Worm (Caenorhabditis elegans) whole organism, late embryonic: ENCODE data around the gene tmem-24.

Experiments
- C08G9.2 ChIP-seq: sonication (generic microtip); optimal IDR thresholded peaks from 2 replicates; lab custom pipeline; 2016; ENCODE audit warnings: mild to moderate bottlenecking, missing genetic modification characterization, moderate library complexity, missing compliant biosample characterization
- C38D4.7 ChIP-seq: fragments of 200-800 bp; sonication (Bioruptor generic); optimal IDR thresholded peaks from 2 replicates; lab custom pipeline; 2018; ENCODE audit warnings: mild to moderate bottlenecking, missing genetic modification characterization, moderate library complexity, missing compliant biosample characterization
- F13H6.1 ChIP-seq: sonication (generic microtip); optimal IDR thresholded peaks from 2 replicates; lab custom pipeline; 2016; ENCODE audit warnings: missing genetic modification characterization, missing compliant biosample characterization
- K02D7.2 ChIP-seq: sonication (generic microtip); optimal IDR thresholded peaks from 2 replicates; lab custom pipeline; 2017; ENCODE audit warnings: mild to moderate bottlenecking, missing genetic modification characterization, missing compliant biosample characterization
- K09A11.1 ChIP-seq: sonication (generic microtip); optimal IDR thresholded peaks from 2 replicates; lab custom pipeline; 2017; ENCODE audit warnings: antibody characterized with exemption, mild to moderate bottlenecking, missing genetic modification characterization, missing compliant biosample characterization; ENCODE audit not compliant: insufficient read depth
- ahr-1 ChIP-seq: sonication (generic microtip); optimal IDR thresholded peaks from 2 replicates; lab custom pipeline; 2016; ENCODE audit warnings: missing genetic modification characterization, missing compliant biosample characterization
- ama-1 ChIP-seq: fragments of 150-350 bp; optimal IDR thresholded peaks from 2 replicates; lab custom pipeline; 2014
- ceh-14 ChIP-seq: sonication (generic microtip); optimal IDR thresholded peaks from 2 replicates; lab custom pipeline; 2016; ENCODE audit warnings: missing genotype, missing genetic modification characterization, missing compliant biosample characterization
- ceh-18 ChIP-seq: sonication (generic microtip); optimal IDR thresholded peaks from 2 replicates; lab custom pipeline; 2016; ENCODE audit warnings: missing genetic modification characterization, missing compliant biosample characterization
- ceh-19 ChIP-seq: fragments of 200-800 bp; sonication (Bioruptor generic); optimal IDR thresholded peaks from 2 replicates; lab custom pipeline; 2018; ENCODE audit warnings: mild to moderate bottlenecking, missing genetic modification characterization, missing compliant biosample characterization
- ceh-22 ChIP-seq: sonication (generic microtip); optimal IDR thresholded peaks from 2 replicates; lab custom pipeline; 2017; ENCODE audit warnings: missing biosample characterization, missing genetic modification characterization
- ceh-30 ChIP-seq: fragments of 150-350 bp; optimal IDR thresholded peaks from 2 replicates; lab custom pipeline; 2014; ENCODE audit warnings: missing biosample characterization, missing genetic modification characterization
- ceh-31 ChIP-seq: sonication (generic microtip); optimal IDR thresholded peaks from 2 replicates; lab custom pipeline; 2016; ENCODE audit warnings: missing genetic modification characterization, missing compliant biosample characterization
- ceh-45 ChIP-seq: fragments of 200-800 bp; sonication (Bioruptor generic); IDR thresholded peaks from 2 replicates; pipeline ENCODE4 v1.3.6; 2022; ENCODE audit warnings: missing genetic modification reagents, missing genetic modification characterization, missing compliant biosample characterization
- ceh-48 ChIP-seq: sonication (generic microtip); optimal IDR thresholded peaks from 2 replicates; lab custom pipeline; 2016; ENCODE audit warnings: missing genetic modification characterization, inconsistent platforms, missing compliant biosample characterization
- ceh-6 ChIP-seq: fragments of 200-800 bp; sonication (Bioruptor generic); optimal IDR thresholded peaks from 2 replicates; lab custom pipeline; 2018; ENCODE audit warnings: mild to moderate bottlenecking, missing genetic modification characterization, missing compliant biosample characterization
- che-1 ChIP-seq: sonication (generic microtip); optimal IDR thresholded peaks from 2 replicates; lab custom pipeline; 2016; ENCODE audit warnings: mild to moderate bottlenecking, missing genetic modification characterization, missing compliant biosample characterization
- dmd-4 ChIP-seq: sonication (generic microtip); optimal IDR thresholded peaks from 2 replicates; lab custom pipeline; 2016; ENCODE audit warnings: borderline replicate concordance, missing genetic modification characterization, missing compliant biosample characterization
- dve-1 ChIP-seq: sonication (generic microtip); optimal IDR thresholded peaks from 2 replicates; lab custom pipeline; 2017; ENCODE audit warnings: antibody characterized with exemption, mild to moderate bottlenecking, missing genetic modification characterization, missing compliant biosample characterization
- elt-4 ChIP-seq: sonication (generic microtip); optimal IDR thresholded peaks from 2 replicates; lab custom pipeline; 2016; ENCODE audit warnings: missing genetic modification characterization, missing compliant biosample characterization
- ets-4 ChIP-seq: sonication (generic microtip); optimal IDR thresholded peaks from 2 replicates; lab custom pipeline; 2016; ENCODE audit warnings: missing genetic modification characterization, missing compliant biosample characterization
- fkh-6 ChIP-seq: sonication (generic microtip); optimal IDR thresholded peaks from 2 replicates; lab custom pipeline; 2016; ENCODE audit warnings: missing genetic modification characterization, missing compliant biosample characterization
- gmeb-2 ChIP-seq: sonication (generic microtip); optimal IDR thresholded peaks from 2 replicates; lab custom pipeline; 2016; ENCODE audit warnings: missing genetic modification characterization, inconsistent platforms, missing compliant biosample characterization
- hlh-13 ChIP-seq: fragments of 200-800 bp; sonication (Bioruptor generic); optimal IDR thresholded peaks from 2 replicates; lab custom pipeline; 2018; ENCODE audit warnings: mild to moderate bottlenecking, missing genetic modification characterization, missing compliant biosample characterization
- hlh-6 ChIP-seq: sonication (generic microtip); optimal IDR thresholded peaks from 2 replicates; lab custom pipeline; 2016; ENCODE audit warnings: missing genotype, missing genetic modification characterization, missing compliant biosample characterization
- lim-6 ChIP-seq: sonication (generic microtip); optimal IDR thresholded peaks from 2 replicates; lab custom pipeline; 2016; ENCODE audit warnings: missing genetic modification characterization, missing compliant biosample characterization
- lin-11 ChIP-seq: fragments of 200-800 bp; sonication (Bioruptor generic); optimal IDR thresholded peaks from 2 replicates; lab custom pipeline; 2018; ENCODE audit warnings: mild to moderate bottlenecking, missing genetic modification characterization, missing compliant biosample characterization
- madf-2 ChIP-seq: sonication (generic microtip); optimal IDR thresholded peaks from 2 replicates; lab custom pipeline; 2017; ENCODE audit warnings: missing genetic modification characterization, missing compliant biosample characterization
- mec-3 ChIP-seq: sonication (generic microtip); optimal IDR thresholded peaks from 2 replicates; lab custom pipeline; 2016; ENCODE audit warnings: borderline replicate concordance, missing genetic modification characterization, missing compliant biosample characterization
- nfya-1 ChIP-seq: sonication (generic microtip); optimal IDR thresholded peaks from 2 replicates; lab custom pipeline; 2017; ENCODE audit warnings: missing genetic modification characterization, mild to moderate bottlenecking, missing compliant biosample characterization, antibody characterized with exemption, moderate library complexity
- nhr-11 ChIP-seq: fragments of 150-350 bp; optimal IDR thresholded peaks from 2 replicates; lab custom pipeline; 2014; ENCODE audit warnings: missing biosample characterization, missing genetic modification characterization
- nhr-232 ChIP-seq: sonication (generic microtip); optimal IDR thresholded peaks from 2 replicates; lab custom pipeline; 2016; ENCODE audit warnings: missing genetic modification characterization, missing compliant biosample characterization
- npax-4 ChIP-seq: sonication (generic microtip); optimal IDR thresholded peaks from 2 replicates; lab custom pipeline; 2016; ENCODE audit warnings: missing genetic modification characterization, missing compliant biosample characterization
- pag-3 ChIP-seq: sonication (generic microtip); optimal IDR thresholded peaks from 2 replicates; lab custom pipeline; 2016; ENCODE audit warnings: missing compliant biosample characterization, missing genetic modification characterization, borderline replicate concordance
- pat-9 ChIP-seq: fragments of 200-800 bp; sonication (Bioruptor generic); optimal IDR thresholded peaks from 2 replicates; lab custom pipeline; 2018; ENCODE audit warnings: mild to moderate bottlenecking, missing genetic modification characterization, moderate library complexity, missing compliant biosample characterization
- pax-1 ChIP-seq: fragments of 150-350 bp; optimal IDR thresholded peaks from 2 replicates; lab custom pipeline; 2014; ENCODE audit warnings: missing biosample characterization, missing genetic modification characterization
- pha-2 ChIP-seq: sonication (generic microtip); optimal IDR thresholded peaks from 2 replicates; lab custom pipeline; 2017; ENCODE audit warnings: mild to moderate bottlenecking, missing genetic modification characterization, missing compliant biosample characterization
- pha-4 ChIP-seq: fragments of 150-350 bp; optimal IDR thresholded peaks from 2 replicates; lab custom pipeline; 2018; ENCODE audit warnings: missing biosample characterization, missing genetic modification reagents, missing genetic modification characterization
- pros-1 ChIP-seq: fragments of 150-350 bp; optimal IDR thresholded peaks from 2 replicates; lab custom pipeline; 2014; ENCODE audit warnings: missing biosample characterization, missing genetic modification reagents, missing genetic modification characterization
- ref-2 ChIP-seq: sonication (generic microtip); optimal IDR thresholded peaks from 2 replicates; lab custom pipeline; 2016; ENCODE audit warnings: missing genetic modification characterization, missing compliant biosample characterization
- rnt-1 ChIP-seq: sonication (generic microtip); optimal IDR thresholded peaks from 2 replicates; lab custom pipeline; 2016; ENCODE audit warnings: missing genetic modification characterization, missing compliant biosample characterization
- sdc-2 ChIP-seq: sonication (generic microtip); optimal IDR thresholded peaks from 2 replicates; lab custom pipeline; 2016; ENCODE audit warnings: missing genotype, missing genetic modification characterization, missing compliant biosample characterization
- sox-2 ChIP-seq: fragments of 200-800 bp; sonication (Bioruptor generic); IDR thresholded peaks from 2 replicates; pipeline ENCODE4 v1.3.6; 2022; ENCODE audit warnings: missing genetic modification reagents, missing genetic modification characterization, missing compliant biosample characterization
- syd-9 ChIP-seq: sonication (generic microtip); optimal IDR thresholded peaks from 2 replicates; lab custom pipeline; 2016; ENCODE audit warnings: mild to moderate bottlenecking, missing genetic modification characterization, moderate library complexity, missing compliant biosample characterization
- tbx-7 ChIP-seq: sonication (generic microtip); optimal IDR thresholded peaks from 2 replicates; lab custom pipeline; 2016; ENCODE audit warnings: missing genotype, missing genetic modification characterization, missing compliant biosample characterization
- ttx-3 ChIP-seq: sonication (generic microtip); optimal IDR thresholded peaks from 2 replicates; lab custom pipeline; 2016; ENCODE audit warnings: missing genetic modification reagents, missing genetic modification characterization, missing compliant biosample characterization
- unc-3 ChIP-seq, 2 experiments: fragments of 200-800 bp in 1 of 2; sonication (Bioruptor generic) in 1 of 2; sonication (generic microtip) in 1 of 2; conservative IDR thresholded peaks in 1 of 2; optimal IDR thresholded peaks in 1 of 2; 2 replicates each; pipeline versions ENCODE4 v1.3.6 to Lab custom; 2016 to 2022; ENCODE audit warnings: missing compliant biosample characterization in 2 of 2, missing genetic modification characterization in 2 of 2, missing genetic modification reagents in 1 of 2
- unc-42 ChIP-seq: sonication (generic microtip); optimal IDR thresholded peaks from 2 replicates; lab custom pipeline; 2016; ENCODE audit warnings: missing genotype, missing genetic modification characterization, missing compliant biosample characterization
- unc-55 ChIP-seq: sonication (generic microtip); optimal IDR thresholded peaks from 2 replicates; lab custom pipeline; 2017; ENCODE audit warnings: missing biosample characterization, missing genetic modification reagents, missing genetic modification characterization
- zip-5 ChIP-seq: sonication (generic microtip); optimal IDR thresholded peaks from 2 replicates; lab custom pipeline; 2016; ENCODE audit warnings: missing genetic modification characterization, missing compliant biosample characterization

tmem-24 gene

ce11 chrX:3644796-3645195 lies at the start of gene tmem-24:
tmem-24 (minus strand) TSS chrX:3644896.
- TF ChIP-seq lim-6 (tag; lab: Kevin White, UChicago): no peak
- no peak for TF ChIP-seq ama-1
- no peak for TF ChIP-seq tbx-7 (tag; lab: Kevin White, UChicago)
- no peak for TF ChIP-seq zip-5
- TF ChIP-seq sdc-2: no peak
- TF ChIP-seq ceh-19 (GFP tag; lab: Kevin White, UChicago): no peak
- TF ChIP-seq nhr-11 (tag; lab: Kevin White, UChicago): no peak
- TF ChIP-seq fkh-6 (tag; lab: Kevin White, UChicago): no peak
- TF ChIP-seq ets-4 (tag; lab: Kevin White, UChicago): no peak
- no peak for TF ChIP-seq ceh-30
- no peak for TF ChIP-seq ceh-22 (tag; lab: Kevin White, UChicago)
- TF ChIP-seq, all 69 proteins: peak for 0

ce11 chrX:3694172-3694571 lies 49.5 kb upstream of the tmem-24 start:
- TF ChIP-seq C38D4.7 (GFP tag; lab: Kevin White, UChicago): no peak
- TF ChIP-seq C08G9.2: peak; percentile 33
- TF ChIP-seq pax-1 (tag; lab: Kevin White, UChicago): no peak
- no peak for TF ChIP-seq elt-4 (tag; lab: Kevin White, UChicago)
- peak; percentile 72 for TF ChIP-seq ceh-31 (tag; lab: Kevin White, UChicago)
- peak; percentile 38 for TF ChIP-seq unc-42
- TF ChIP-seq hlh-6 (tag; lab: Kevin White, UChicago): peak; percentile 2
- TF ChIP-seq ttx-3 (tag; lab: Kevin White, UChicago): no peak
- no peak for TF ChIP-seq ets-4 (tag; lab: Kevin White, UChicago)
- TF ChIP-seq K02D7.2 (tag; lab: Kevin White, UChicago): no peak
- TF ChIP-seq lim-6 (tag; lab: Kevin White, UChicago): no peak
- no peak for TF ChIP-seq dve-1 (tag; lab: Kevin White, UChicago)
- peak; percentile 41 for TF ChIP-seq madf-2 (tag; lab: Kevin White, UChicago)
- TF ChIP-seq dmd-4 (tag; lab: Kevin White, UChicago): peak; percentile 18
- TF ChIP-seq ceh-45: no peak
- TF ChIP-seq ceh-30: no peak
- TF ChIP-seq fkh-6 (tag; lab: Kevin White, UChicago): no peak
- peak; percentile 9 for TF ChIP-seq pha-2 (tag; lab: Kevin White, UChicago)
- TF ChIP-seq pat-9 (tag; lab: Kevin White, UChicago): peak; percentile 15
- TF ChIP-seq ceh-14: no peak
- TF ChIP-seq che-1 (tag; lab: Kevin White, UChicago): peak; percentile 30
- TF ChIP-seq ceh-18 (tag; lab: Kevin White, UChicago): peak; percentile 51
- TF ChIP-seq npax-4: no peak
- TF ChIP-seq sdc-2: peak; percentile 74
- no peak for TF ChIP-seq hlh-13 (GFP tag; lab: Kevin White, UChicago)
- TF ChIP-seq ceh-6 (GFP tag; lab: Kevin White, UChicago): no peak
- no peak for TF ChIP-seq lin-11 (tag; lab: Kevin White, UChicago)
- TF ChIP-seq rnt-1: peak; percentile 39
- TF ChIP-seq ceh-48: no peak
- no peak for TF ChIP-seq ahr-1 (tag; lab: Kevin White, UChicago)
- TF ChIP-seq K09A11.1: no peak
- TF ChIP-seq gmeb-2 (tag; lab: Kevin White, UChicago): no peak
- no peak for TF ChIP-seq pag-3 (tag; lab: Kevin White, UChicago)
- peak; percentile 50 for TF ChIP-seq ceh-19 (GFP tag; lab: Kevin White, UChicago)
- TF ChIP-seq ama-1: no peak
- TF ChIP-seq pha-4: no peak
- TF ChIP-seq unc-3 (GFP tag; conservative IDR thresholded peaks at IDR 0.05; lab: Robert Waterston, UW): no peak
- TF ChIP-seq unc-3 (tag; optimal IDR thresholded peaks at IDR 0.05; lab: Kevin White, UChicago): no peak
- TF ChIP-seq ref-2 (tag; lab: Kevin White, UChicago): peak; percentile 79
- TF ChIP-seq zip-5: no peak
- TF ChIP-seq syd-9 (tag; lab: Kevin White, UChicago): no peak
- TF ChIP-seq pros-1 (tag; lab: Kevin White, UChicago): no peak
- no peak for TF ChIP-seq F13H6.1 (tag; lab: Kevin White, UChicago)
- no peak for TF ChIP-seq mec-3 (tag; lab: Kevin White, UChicago)
- no peak for TF ChIP-seq nhr-232 (tag; lab: Kevin White, UChicago)
- peak; percentile 55 for TF ChIP-seq unc-55 (GFP tag; lab: Kevin White, UChicago)
- TF ChIP-seq nfya-1 (tag; lab: Kevin White, UChicago): peak; percentile 56
- peak; percentile 37; the same call in 1 of the 2 replicates for TF ChIP-seq sox-2 (GFP tag; lab: Robert Waterston, UW)
